Worm (Caenorhabditis elegans): ENCODE results near the gene C08F8.15.

Gene C08F8.15

ce11 chrIV:11146962-11147470 lies 13.6 kb downstream of the C08F8.15 start, which contains the start of gene pigq-1 (continued):
- TF ChIP-seq dpff-1 (tag; optimal IDR thresholded peaks at IDR 0.05) = peak; percentile 95
- no peak for TF ChIP-seq ceh-91 (GFP tag; IDR thresholded peaks at IDR 0.05)
- TF ChIP-seq lin-35 (GFP tag; optimal IDR thresholded peaks at IDR 0.05) = peak in 2 of 3 experiments; percentile 23 to 58
- peak; percentile 52 for TF ChIP-seq chd-7 (tag; optimal IDR thresholded peaks at IDR 0.05)
- TF ChIP-seq rec-8 (tag; optimal IDR thresholded peaks at IDR 0.05) = peak; percentile 19 to 39
- peak; percentile 83 for TF ChIP-seq ZK185.1 (tag; optimal IDR thresholded peaks at IDR 0.05; ENCODE audit: poor library complexity, severe bottlenecking)
- TF ChIP-seq C17E4.6 (GFP tag; IDR thresholded peaks at IDR 0.05) = 0 out of 2 replicates have a peak, but pooled peaks have one; percentile 6
- peak; percentile 56 for TF ChIP-seq him-1 (tag; optimal IDR thresholded peaks at IDR 0.05)
- TF ChIP-seq lin-40 (tag; optimal IDR thresholded peaks at IDR 0.05) = peak; percentile 38
- peak; percentile 47; the same call in 1 of the 2 replicates for TF ChIP-seq F39B2.1 (GFP tag; IDR thresholded peaks at IDR 0.05)
- TF ChIP-seq ztf-28 (GFP tag; IDR thresholded peaks at IDR 0.05) = no peak
- TF ChIP-seq atf-7 (tag; optimal IDR thresholded peaks at IDR 0.05) = peak; percentile 71
- TF ChIP-seq Y53G8AR.9 (GFP tag; conservative IDR thresholded peaks at IDR 0.05) = peak; percentile 84
- peak; percentile 71; the same call in 1 of the 2 replicates for TF ChIP-seq Y56A3A.18 (GFP tag; IDR thresholded peaks at IDR 0.05)
- peak; percentile 66 for TF ChIP-seq madf-6 (GFP tag; IDR thresholded peaks at IDR 0.05)
- TF ChIP-seq snpc-1.1 (tag; optimal IDR thresholded peaks at IDR 0.05; ENCODE audit: insufficient read depth) = peak; percentile 51
- TF ChIP-seq snpc-1.3 (tag; optimal IDR thresholded peaks at IDR 0.05; ENCODE audit: insufficient read depth) = peak; percentile 72
- no peak for TF ChIP-seq sdz-38 (tag; optimal IDR thresholded peaks at IDR 0.05)
- TF ChIP-seq repo-1 (tag; optimal IDR thresholded peaks at IDR 0.05) = peak; percentile 78
- TF ChIP-seq xnd-1 (tag; optimal IDR thresholded peaks at IDR 0.05) = peak; percentile 28
- no peak for TF ChIP-seq lin-54 (GFP tag; optimal IDR thresholded peaks at IDR 0.05)
- 0 out of 2 replicates have a peak, but pooled peaks have one; percentile 25 for TF ChIP-seq ceh-100 (GFP tag; IDR thresholded peaks at IDR 0.05)
- TF ChIP-seq ztf-3 (GFP tag; optimal IDR thresholded peaks at IDR 0.05) = peak; percentile 43
- peak; percentile 22 for TF ChIP-seq mxl-1 (tag; optimal IDR thresholded peaks at IDR 0.05)
- peak; percentile 81; the same call in 1 of the 2 replicates for TF ChIP-seq B0336.3 (GFP tag; IDR thresholded peaks at IDR 0.05)
- TF ChIP-seq tbp1 (GFP tag; optimal IDR thresholded peaks at IDR 0.05) = peak; percentile 34
- no peak for TF ChIP-seq nfya-2 (GFP tag; IDR thresholded peaks at IDR 0.05)
- TF ChIP-seq bed-1 (GFP tag; IDR thresholded peaks at IDR 0.05) = no peak

- TF ChIP-seq fkh-3 (tag; optimal IDR thresholded peaks at IDR 0.05) = no peak
- TF ChIP-seq Y53G8AR.9 (GFP tag; conservative IDR thresholded peaks at IDR 0.05) = no peak
- TF ChIP-seq lir-1 (GFP tag; conservative IDR thresholded peaks at IDR 0.05) = no peak
- TF ChIP-seq ztf-18 (tag; optimal IDR thresholded peaks at IDR 0.05) = no peak
- no peak for TF ChIP-seq attf-5 (GFP tag; optimal IDR thresholded peaks at IDR 0.05)
- TF ChIP-seq tbp1 (GFP tag; optimal IDR thresholded peaks at IDR 0.05) = no peak
- no peak for TF ChIP-seq ceh-100 (GFP tag; IDR thresholded peaks at IDR 0.05)
- TF ChIP-seq athp-1 (tag; optimal IDR thresholded peaks at IDR 0.05) = no peak
- TF ChIP-seq C17E4.6 (GFP tag; IDR thresholded peaks at IDR 0.05) = no peak
- no peak for TF ChIP-seq bed-1 (GFP tag; IDR thresholded peaks at IDR 0.05)
- TF ChIP-seq pha-4 (tag; optimal IDR thresholded peaks at IDR 0.05) = no peak
- TF ChIP-seq mxl-1 (tag; optimal IDR thresholded peaks at IDR 0.05) = no peak
- TF ChIP-seq nfya-1 (tag; optimal IDR thresholded peaks at IDR 0.05; ENCODE audit: borderline replicate concordance, insufficient read depth) = no peak
- no peak for TF ChIP-seq T26A5.8 (tag; optimal IDR thresholded peaks at IDR 0.05)
- TF ChIP-seq ZK185.1 (tag; optimal IDR thresholded peaks at IDR 0.05; ENCODE audit: poor library complexity, severe bottlenecking) = no peak
- no peak for TF ChIP-seq ekl-4 (GFP tag; IDR thresholded peaks at IDR 0.05)
- no peak for TF ChIP-seq sdz-38 (tag; optimal IDR thresholded peaks at IDR 0.05)
- no peak for TF ChIP-seq madf-8 (GFP tag; conservative IDR thresholded peaks at IDR 0.05)
Measured at ce11 chrIV:11146492-11146891, 14.1 kb downstream of the C08F8.15 start.

Measured in whole organism, young adult.